Worm (Caenorhabditis elegans): ENCODE data around the gene Y41D4B.1.

The Y41D4B.1 gene

ce11 chrIV:1672398-1672797 is at the start of gene Y41D4B.1:
Y41D4B.1 (plus strand) TSS chrIV:1672698.
- TF ChIP-seq grh-1 (GFP tag; IDR thresholded peaks at IDR 0.05) (no peak), snpc-4 (tag; optimal IDR thresholded peaks at IDR 0.05) (no peak), dpl-1 (GFP tag; optimal IDR thresholded peaks at IDR 0.05) (no peak)

ce11 chrIV:1623712-1624111 is 48.8 kb upstream of the Y41D4B.1 start, which contains the start of gene nhr-87:
nhr-87 (plus strand) TSS chrIV:1624029.
- TF ChIP-seq rnt-1 (tag; optimal IDR thresholded peaks at IDR 0.05) (peak; percentile 87), unc-30 (tag; optimal IDR thresholded peaks at IDR 0.05) (no peak), snu-23 (GFP tag; optimal IDR thresholded peaks at IDR 0.05) (peak; percentile 81), ceh-88 (GFP tag; IDR thresholded peaks at IDR 0.05) (no peak), blmp-1 (tag; optimal IDR thresholded peaks at IDR 0.05) (peak; percentile 36), lin-35 (GFP tag; optimal IDR thresholded peaks at IDR 0.05) (peak; percentile 36 to 68), nhr-84 (tag; optimal IDR thresholded peaks at IDR 0.05) (no peak), lir-3 (tag; optimal IDR thresholded peaks at IDR 0.05; ENCODE audit: poor library complexity) (peak; percentile 52), ets-5 (GFP tag; IDR thresholded peaks at IDR 0.05) (no peak), ztf-11 (tag; optimal IDR thresholded peaks at IDR 0.05) (no peak), sup-37 (GFP tag; optimal IDR thresholded peaks at IDR 0.05) (no peak), egl-13 (tag; optimal IDR thresholded peaks at IDR 0.05) (no peak), fkh-4 (tag; optimal IDR thresholded peaks at IDR 0.05; ENCODE audit: borderline replicate concordance) (no peak), ama-1 (optimal IDR thresholded peaks at IDR 0.05) (no peak), elt-3 (tag; optimal IDR thresholded peaks at IDR 0.05) (peak in 2 of 6 experiments; percentile 17 to 28), fkh-8 (tag; optimal IDR thresholded peaks at IDR 0.05) (no peak), ceh-90 (tag; optimal IDR thresholded peaks at IDR 0.05) (no peak), nhr-11 (tag; optimal IDR thresholded peaks at IDR 0.05) (no peak), nhr-90 (tag; optimal IDR thresholded peaks at IDR 0.05; ENCODE audit: poor library complexity) (peak; percentile 51), hpl-2 (GFP tag; optimal IDR thresholded peaks at IDR 0.05) (no peak), dpl-1 (GFP tag; optimal IDR thresholded peaks at IDR 0.05) (peak in 2 of 3 experiments; percentile 23 to 33), C04F5.9 (tag; optimal IDR thresholded peaks at IDR 0.05) (no peak), nhr-77 (tag; optimal IDR thresholded peaks at IDR 0.05) (no peak), jun-1 (tag; optimal IDR thresholded peaks at IDR 0.05) (no peak), fkh-10 (GFP tag; optimal IDR thresholded peaks at IDR 0.05) (no peak), nhr-20 (tag; optimal IDR thresholded peaks at IDR 0.05) (peak; percentile 84), hlh-17 (GFP tag; optimal IDR thresholded peaks at IDR 0.05; ENCODE audit: borderline replicate concordance) (no peak), swsn-7 (tag; optimal IDR thresholded peaks at IDR 0.05) (peak; percentile 55), nhr-76 (tag; optimal IDR thresholded peaks at IDR 0.05) (no peak), pax-3 (tag; optimal IDR thresholded peaks at IDR 0.05) (no peak), ceh-63 (GFP tag; optimal IDR thresholded peaks at IDR 0.05) (no peak), nhr-19 (GFP tag; conservative IDR thresholded peaks at IDR 0.05) (peak; percentile 81), lin-14 (GFP tag; optimal IDR thresholded peaks at IDR 0.05) (peak; percentile 92), mef-2 (tag; optimal IDR thresholded peaks at IDR 0.05) (no peak), mdl-1 (tag; optimal IDR thresholded peaks at IDR 0.05) (peak in 1 of 2 experiments; percentile 66), unc-86 (tag; optimal IDR thresholded peaks at IDR 0.05) (no peak), unc-130 (tag; optimal IDR thresholded peaks at IDR 0.05) (peak; percentile 59), lsy-2 (tag; optimal IDR thresholded peaks at IDR 0.05) (peak; percentile 63 to 66), aha-1 (tag; optimal IDR thresholded peaks at IDR 0.05) (no peak), nhr-85 (tag) (peak; percentile 98), sptf-1 (tag; optimal IDR thresholded peaks at IDR 0.05) (no peak), zag-1 (tag; optimal IDR thresholded peaks at IDR 0.05) (no peak), nhr-237 (tag; optimal IDR thresholded peaks at IDR 0.05) (no peak), lin-13 (GFP tag; optimal IDR thresholded peaks at IDR 0.05) (peak; percentile 10), egl-27 (tag; optimal IDR thresholded peaks at IDR 0.05) (no peak), tbx-2 (tag; optimal IDR thresholded peaks at IDR 0.05) (peak; percentile 58), nhr-71 (tag; optimal IDR thresholded peaks at IDR 0.05) (peak; percentile 89), sox-4 (tag; optimal IDR thresholded peaks at IDR 0.05) (no peak), irx-1 (tag; optimal IDR thresholded peaks at IDR 0.05) (peak; percentile 64), zip-4 (GFP tag; optimal IDR thresholded peaks at IDR 0.05) (no peak)
